Worm (Caenorhabditis elegans): ENCODE data around the gene gly-4.

Gene gly-4

ce11 chrV:19897557-19897956, 2.4 kb upstream of the gly-4 start (continued):
- TF ChIP-seq daf-16 (GFP tag; optimal IDR thresholded peaks at IDR 0.05) (no peak), daf-16 (tag; optimal IDR thresholded peaks at IDR 0.05) (no peak), hmg-1.1 (GFP tag; IDR thresholded peaks at IDR 0.05) (peak; percentile 58), ceh-62 (tag; optimal IDR thresholded peaks at IDR 0.05) (no peak), mes-2 (tag; optimal IDR thresholded peaks at IDR 0.05; ENCODE audit: poor library complexity, severe bottlenecking) (peak; percentile 44), lsy-2 (tag; optimal IDR thresholded peaks at IDR 0.05) (peak in 1 of 2 experiments; percentile 77), zag-1 (tag; optimal IDR thresholded peaks at IDR 0.05) (no peak), duxl-1 (tag; optimal IDR thresholded peaks at IDR 0.05; ENCODE audit: poor library complexity) (no peak)

DNA sequence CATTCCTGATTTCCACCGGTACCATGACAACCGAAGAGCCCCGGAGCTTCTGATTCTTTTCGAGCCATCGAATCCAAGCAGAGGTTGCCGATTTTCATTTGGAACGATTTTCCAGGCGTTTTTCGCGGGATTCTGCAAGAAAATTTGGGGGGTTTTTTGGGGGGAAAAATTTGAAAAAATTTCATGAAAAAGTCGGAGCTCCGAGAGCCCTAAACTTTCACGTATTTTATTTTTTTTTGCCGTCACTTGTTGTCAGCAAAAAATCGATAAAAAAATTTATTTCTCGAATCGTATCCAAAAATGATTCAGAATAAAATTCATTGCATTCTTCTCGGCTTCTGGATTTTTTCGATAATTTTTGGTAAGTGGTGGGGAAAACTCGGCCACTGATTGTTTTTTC, 12.2 kb downstream of the gly-4 start, which contains the start of gene Y116F11B.13:
Gene Y116F11B.13 (plus strand): TSS at position 301 of the 400 bp plus-strand sequence.
- TF ChIP-seq nhr-42 (GFP tag; IDR thresholded peaks at IDR 0.05) (no peak), spr-1 (tag; optimal IDR thresholded peaks at IDR 0.05) (no peak), daf-12 (tag; optimal IDR thresholded peaks at IDR 0.05) (no peak), R02D3.7 (tag; optimal IDR thresholded peaks at IDR 0.05) (no peak), ces-1 (GFP tag; optimal IDR thresholded peaks at IDR 0.05) (no peak), nhr-28 (tag; optimal IDR thresholded peaks at IDR 0.05) (no peak), lin-38 (GFP tag; IDR thresholded peaks at IDR 0.05) (no peak), dve-1 (tag; optimal IDR thresholded peaks at IDR 0.05; ENCODE audit: insufficient read depth) (no peak), D1046.2 (GFP tag; IDR thresholded peaks at IDR 0.05) (no peak), jun-1 (tag; optimal IDR thresholded peaks at IDR 0.05) (no peak), ztf-11 (tag; optimal IDR thresholded peaks at IDR 0.05) (no peak), ceh-20 (GFP tag; IDR thresholded peaks at IDR 0.05) (no peak), unc-39 (tag; optimal IDR thresholded peaks at IDR 0.05) (no peak), dmd-8 (GFP tag; IDR thresholded peaks at IDR 0.05) (no peak)

ce11 chrV:19867883-19868282, 27.3 kb downstream of the gly-4 start, which contains the start of gene Y116F11B.9:
TSS of gene Y116F11B.9 (minus strand) at chrV:19867983.
- TF ChIP-seq rbr-2 (tag; optimal IDR thresholded peaks at IDR 0.05) = no peak
- no peak for TF ChIP-seq duxl-1 (tag; optimal IDR thresholded peaks at IDR 0.05; ENCODE audit: poor library complexity)
- no peak for TF ChIP-seq lin-29 (GFP tag; IDR thresholded peaks at IDR 0.05)
- TF ChIP-seq dve-1 (tag; optimal IDR thresholded peaks at IDR 0.05; ENCODE audit: insufficient read depth) = no peak
- TF ChIP-seq madf-5 (GFP tag; IDR thresholded peaks at IDR 0.05) = no peak
- no peak for TF ChIP-seq lir-3 (tag; optimal IDR thresholded peaks at IDR 0.05)
- TF ChIP-seq T20F7.1 (GFP tag; optimal IDR thresholded peaks at IDR 0.05) = no peak
- TF ChIP-seq lin-13 (GFP tag; optimal IDR thresholded peaks at IDR 0.05) = no peak

DNA sequence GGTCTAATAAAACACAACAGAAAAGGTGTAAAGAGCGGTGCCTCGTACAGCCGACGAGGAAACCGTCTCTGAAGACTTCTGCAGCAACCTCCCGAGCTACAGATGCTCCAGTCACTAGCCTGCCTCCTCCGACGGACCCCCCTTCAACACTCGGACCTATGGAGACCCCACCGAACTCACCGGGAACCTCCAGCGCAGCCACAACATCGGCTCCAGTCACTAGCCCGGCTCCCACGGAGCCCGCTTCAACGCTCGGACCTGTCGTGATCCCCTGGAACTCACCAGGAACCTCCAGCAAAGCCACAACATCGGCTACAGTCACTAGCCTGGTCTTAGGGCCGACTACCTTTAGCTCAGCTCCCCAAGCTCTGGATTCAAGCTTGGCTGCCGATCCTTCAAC, 34.9 kb downstream of the gly-4 start:
- TF ChIP-seq egl-43 (GFP tag; IDR thresholded peaks at IDR 0.05) (no peak), set-16 (GFP tag; IDR thresholded peaks at IDR 0.05) (peak; percentile 94), nhr-42 (GFP tag; IDR thresholded peaks at IDR 0.05) (0 out of 2 replicates have a peak, but pooled peaks have one; percentile 4), lin-15B (tag; optimal IDR thresholded peaks at IDR 0.05) (no peak)

- TF ChIP-seq ZK546.5 (tag; optimal IDR thresholded peaks at IDR 0.05) (no peak), tra-1 (GFP tag; IDR thresholded peaks at IDR 0.05) (no peak), Y48G9A.11 (GFP tag; IDR thresholded peaks at IDR 0.05) (no peak), hlh-30 (tag; optimal IDR thresholded peaks at IDR 0.05; ENCODE audit: insufficient read depth) (no peak), mdl-1 (tag; optimal IDR thresholded peaks at IDR 0.05) (no peak), zip-2 (tag; optimal IDR thresholded peaks at IDR 0.05) (no peak), T26A8.4 (GFP tag; IDR thresholded peaks at IDR 0.05) (no peak), hmg-1.1 (GFP tag; IDR thresholded peaks at IDR 0.05) (no peak)
These were observed 37.8 kb downstream of the gly-4 start, which contains the start of gene Y116F11B.8 for ce11 chrV:19857334-19857733. TSS of gene Y116F11B.8 (plus strand) at chrV:19857634.
